Worm (Caenorhabditis elegans) whole organism, L3 larva: ENCODE results near the gene cyp-37A1.

Experiments used
- aly-2 ChIP-seq: fragments of 150-350 bp; optimal IDR thresholded peaks from 2 replicates; lab custom pipeline; 2014; ENCODE audit warnings: missing biosample characterization, missing genetic modification characterization
- ceh-82 ChIP-seq: fragments of 150-350 bp; optimal IDR thresholded peaks from 2 replicates; lab custom pipeline; 2014; ENCODE audit warnings: missing biosample characterization, missing genetic modification characterization
- jun-1 ChIP-seq: fragments of 150-350 bp; optimal IDR thresholded peaks from 2 replicates; lab custom pipeline; 2014; ENCODE audit warnings: missing biosample characterization, missing genetic modification reagents, missing genetic modification characterization
- lin-15B ChIP-seq: fragments of 150-350 bp; optimal IDR thresholded peaks from 2 replicates; lab custom pipeline; 2014; ENCODE audit warnings: missing biosample characterization, missing genetic modification characterization
- nhr-28 ChIP-seq: fragments of 150-350 bp; optimal IDR thresholded peaks from 2 replicates; lab custom pipeline; 2014; ENCODE audit warnings: missing biosample characterization, missing genetic modification characterization
- pha-4 ChIP-seq: fragments of 150-350 bp; optimal IDR thresholded peaks from 2 replicates; lab custom pipeline; 2014; ENCODE audit warnings: missing biosample characterization, missing genetic modification reagents, missing genetic modification characterization
- unc-62 ChIP-seq: fragments of 150-350 bp; sonication (generic microtip); optimal IDR thresholded peaks from 4 replicates; lab custom pipeline; 2014; ENCODE audit warnings: missing biosample characterization, missing genetic modification reagents, missing genetic modification characterization

DNA sequence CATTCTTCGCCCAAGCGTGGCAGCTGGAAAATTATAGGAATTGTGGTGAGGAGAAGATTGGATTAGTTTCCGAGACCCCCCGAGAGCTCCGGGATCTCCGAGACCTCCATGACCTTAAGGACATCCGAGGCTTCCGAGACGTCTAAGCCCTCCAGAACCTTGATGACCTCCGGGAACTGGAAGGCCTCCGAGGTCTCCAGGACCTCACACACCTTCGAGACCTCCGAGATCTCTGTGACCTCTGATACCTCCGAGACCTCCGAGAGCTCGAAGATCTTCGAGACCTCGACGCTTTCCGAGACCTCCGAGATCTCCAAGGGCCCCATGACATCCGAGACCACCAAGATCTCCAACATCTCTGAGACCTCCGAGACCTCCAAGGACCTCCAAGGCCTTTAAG is 34.5 kb downstream of the cyp-37A1 start:
- TF ChIP-seq aly-2 (no peak), lin-15B (tag; lab: Kevin White, UChicago) (no peak), pha-4 (tag; lab: Kevin White, UChicago) (no peak), nhr-28 (no peak), ceh-82 (tag; lab: Kevin White, UChicago) (no peak), jun-1 (tag; lab: Kevin White, UChicago) (no peak), unc-62 (no peak)
